Fruit fly (Drosophila melanogaster) Kc167 (cell line): ENCODE results near the gene CG7824.

ENCODE experiments used
- Myc ChIP-seq: fragments of >200 bp; optimal IDR thresholded peaks from 2 replicates; lab custom pipeline; 2017; ENCODE audit warnings: missing external identifiers
- Sin3A ChIP-seq: fragments of >200 bp; optimal IDR thresholded peaks from 2 replicates; lab custom pipeline; 2018; ENCODE audit warnings: missing external identifiers
- h ChIP-seq: fragments of >200 bp; optimal IDR thresholded peaks from 3 replicates; lab custom pipeline; 2018; ENCODE audit warnings: missing external identifiers
- insv ChIP-seq: fragments of >200 bp; optimal IDR thresholded peaks from 3 replicates; lab custom pipeline; 2018; ENCODE audit warnings: missing external identifiers
- psq ChIP-seq: fragments of >200 bp; optimal IDR thresholded peaks from 2 replicates; lab custom pipeline; 2017; ENCODE audit warnings: missing external identifiers
- ttk ChIP-seq: sonication (Bioruptor generic); optimal IDR thresholded peaks from 2 replicates; lab custom pipeline; 2017; ENCODE audit warnings: missing external identifiers

DNA sequence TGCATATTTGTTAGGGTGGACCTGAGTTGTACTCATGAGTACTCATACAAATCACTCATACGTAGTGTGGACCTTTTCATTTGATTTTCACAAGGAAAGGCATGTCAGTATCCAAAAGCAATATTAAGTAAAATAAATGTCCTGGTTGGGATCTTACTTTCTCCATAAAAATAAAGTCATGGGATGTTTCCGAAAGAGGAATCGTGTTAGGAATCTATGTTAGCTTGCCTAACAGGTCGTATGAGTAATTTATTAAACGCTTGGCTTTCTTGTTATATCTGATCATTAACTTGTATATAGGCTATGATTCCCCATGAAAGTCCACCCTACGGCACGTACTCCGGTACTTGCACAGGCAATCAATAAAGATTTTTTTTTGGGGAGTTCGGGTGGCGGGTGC is 17.1 kb upstream of the CG7824 start:
- TF ChIP-seq Sin3A (no peak), insv (lab: Kevin White, UChicago) (no peak), ttk (lab: Kevin White, UChicago) (no peak), Myc (no peak), psq (lab: Kevin White, UChicago) (no peak), h (no peak)
